Fruit fly (Drosophila melanogaster) whole organism, embryonic: ENCODE data around the gene Gyc88E.

Experiments
- Abd-B ChIP-seq: fragments of 200-800 bp; sonication (Bioruptor generic); optimal IDR thresholded peaks from 2 replicates; lab custom pipeline; 2018; ENCODE audit warnings: missing biosample characterization, mild to moderate bottlenecking, missing genetic modification characterization, moderate library complexity
- Ada2b ChIP-seq: fragments of 200-800 bp; sonication (Bioruptor generic); IDR thresholded peaks from 2 replicates; pipeline ENCODE4 v1.3.6; 2022; ENCODE audit warnings: missing biosample characterization, missing genetic modification characterization
- Atf-2 ChIP-seq: fragments of 200-800 bp; sonication (Bioruptor generic); optimal IDR thresholded peaks from 2 replicates; lab custom pipeline; 2016; ENCODE audit warnings: missing biosample characterization, missing genetic modification characterization
- Atf3 ChIP-seq: fragments of 200-800 bp; sonication (Bioruptor generic); optimal IDR thresholded peaks from 3 replicates; lab custom pipeline; 2016; ENCODE audit warnings: missing biosample characterization, missing genetic modification characterization
- CG12769 ChIP-seq: fragments of 200-800 bp; sonication (Bioruptor generic); optimal IDR thresholded peaks from 2 replicates; lab custom pipeline; 2019; ENCODE audit warnings: missing biosample characterization, mild to moderate bottlenecking, missing genetic modification characterization, moderate library complexity
- CG13624 ChIP-seq: fragments of 200-800 bp; sonication (Bioruptor generic); optimal IDR thresholded peaks from 2 replicates; lab custom pipeline; 2016; ENCODE audit warnings: missing biosample characterization, missing genetic modification characterization
- CG13894 ChIP-seq: fragments of 200-800 bp; sonication (Bioruptor generic); optimal IDR thresholded peaks from 3 replicates; lab custom pipeline; 2018; ENCODE audit warnings: missing biosample characterization, mild to moderate bottlenecking, missing genetic modification characterization, moderate library complexity
- CG1602 ChIP-seq: fragments of 200-800 bp; sonication (Bioruptor generic); optimal IDR thresholded peaks from 3 replicates; lab custom pipeline; 2016; ENCODE audit warnings: missing biosample characterization, missing genetic modification characterization
- CG17802 ChIP-seq: fragments of 200-800 bp; sonication (Bioruptor generic); optimal IDR thresholded peaks from 2 replicates; lab custom pipeline; 2018; ENCODE audit warnings: missing biosample characterization, mild to moderate bottlenecking, missing genetic modification characterization, moderate library complexity
- CG32532 ChIP-seq: fragments of 200-800 bp; sonication (Bioruptor generic); IDR thresholded peaks from 2 replicates; pipeline ENCODE4 v1.3.6; 2022; ENCODE audit warnings: missing biosample characterization, missing genetic modification characterization
- CG4360 ChIP-seq: fragments of 200-800 bp; sonication (Bioruptor generic); IDR thresholded peaks from 2 replicates; pipeline ENCODE4 v1.3.6; 2022; ENCODE audit warnings: missing biosample characterization, missing genetic modification characterization
- CG4707 ChIP-seq: fragments of 200-800 bp; sonication (Bioruptor generic); optimal IDR thresholded peaks from 2 replicates; lab custom pipeline; 2018; ENCODE audit warnings: missing biosample characterization, mild to moderate bottlenecking, missing genetic modification characterization, moderate library complexity
- CG5953 ChIP-seq: fragments of 200-800 bp; sonication (Bioruptor generic); IDR thresholded peaks from 2 replicates; pipeline ENCODE4 v1.3.6; 2022; ENCODE audit warnings: missing biosample characterization, missing genetic modification characterization
- CG6175 ChIP-seq: fragments of 200-800 bp; sonication (Bioruptor generic); IDR thresholded peaks from 3 replicates; pipeline ENCODE4 v1.3.6; 2022; ENCODE audit warnings: missing biosample characterization, missing genetic modification characterization
- CG6813 ChIP-seq: fragments of 200-800 bp; sonication (Bioruptor generic); optimal IDR thresholded peaks from 2 replicates; lab custom pipeline; 2017; ENCODE audit warnings: missing biosample characterization, missing genetic modification characterization, mild to moderate bottlenecking, moderate library complexity, missing genetic modification reagents
- CG7271 ChIP-seq: fragments of 200-800 bp; sonication (Bioruptor generic); optimal IDR thresholded peaks from 2 replicates; lab custom pipeline; 2018; ENCODE audit warnings: missing biosample characterization, mild to moderate bottlenecking, missing genetic modification characterization, moderate library complexity
- Drgx ChIP-seq: fragments of 200-800 bp; sonication (Bioruptor generic); IDR thresholded peaks from 2 replicates; pipeline ENCODE4 v1.3.6; 2022; ENCODE audit warnings: missing biosample characterization, missing genetic modification characterization
- Hand ChIP-seq: fragments of 200-800 bp; sonication (Bioruptor generic); optimal IDR thresholded peaks from 2 replicates; lab custom pipeline; 2017; ENCODE audit warnings: mild to moderate bottlenecking, missing biosample characterization, missing genetic modification reagents, missing genetic modification characterization
- Hr51 ChIP-seq, 2 experiments: fragments of 200-800 bp; sonication (Bioruptor generic); optimal IDR thresholded peaks; 2 replicates in 1 of 2; 3 replicates in 1 of 2; lab custom pipeline; 2016 to 2018; ENCODE audit warnings: missing biosample characterization in 2 of 2, missing genetic modification characterization in 2 of 2, mild to moderate bottlenecking in 1 of 2, moderate library complexity in 1 of 2
- Meics ChIP-seq: fragments of 200-800 bp; sonication (Bioruptor generic); optimal IDR thresholded peaks from 2 replicates; lab custom pipeline; 2017; ENCODE audit warnings: missing biosample characterization, mild to moderate bottlenecking, missing genetic modification characterization
- Neu2 ChIP-seq: fragments of 200-800 bp; sonication (Bioruptor generic); optimal IDR thresholded peaks from 3 replicates; lab custom pipeline; 2016; ENCODE audit warnings: missing biosample characterization, missing genetic modification characterization, borderline replicate concordance
- Stat92E ChIP-seq, 3 experiments: fragments of >200 bp in 2 of 3; fragments of 200-800 bp in 1 of 3; sonication (Bioruptor generic) in 1 of 3; optimal IDR thresholded peaks; 2 replicates each; lab custom pipeline; 2017 to 2019; ENCODE audit warnings: missing biosample characterization in 3 of 3, missing genetic modification characterization in 3 of 3, mild to moderate bottlenecking in 1 of 3, moderate library complexity in 1 of 3
- al ChIP-seq: fragments of 200-800 bp; sonication (Bioruptor generic); IDR thresholded peaks from 2 replicates; pipeline ENCODE4 v1.3.6; 2022; ENCODE audit warnings: missing biosample characterization, missing genetic modification characterization
- aop ChIP-seq: fragments of 200-800 bp; sonication (Bioruptor generic); IDR thresholded peaks from 2 replicates; pipeline ENCODE4 v1.3.6; 2022; ENCODE audit warnings: missing biosample characterization, missing genetic modification characterization
- ara ChIP-seq: fragments of 200-800 bp; sonication (Bioruptor generic); IDR thresholded peaks from 2 replicates; pipeline ENCODE4 v1.3.6; 2022; ENCODE audit warnings: missing biosample characterization, missing genetic modification characterization
- bowl ChIP-seq: fragments of 200-800 bp; sonication (Bioruptor generic); IDR thresholded peaks from 2 replicates; pipeline ENCODE4 v1.3.6; 2022; ENCODE audit warnings: missing biosample characterization, missing genetic modification characterization
- chinmo ChIP-seq: fragments of 200-800 bp; sonication (Bioruptor generic); IDR thresholded peaks from 4 replicates; pipeline ENCODE4 v1.3.6; 2022; ENCODE audit warnings: missing biosample characterization, missing genetic modification characterization; ENCODE audit not compliant: partially characterized antibody
- ci ChIP-seq: fragments of 200-800 bp; sonication (Bioruptor generic); IDR thresholded peaks from 3 replicates; pipeline ENCODE4 v1.3.6; 2022; ENCODE audit warnings: missing biosample characterization, missing genetic modification characterization
- croc ChIP-seq: fragments of 200-800 bp; sonication (Bioruptor generic); conservative IDR thresholded peaks from 3 replicates; pipeline ENCODE4 v1.3.6; 2022; ENCODE audit warnings: missing biosample characterization, missing genetic modification characterization
- crp ChIP-seq, 2 experiments: fragments of 200-800 bp; sonication (Bioruptor generic); optimal IDR thresholded peaks; 2 replicates in 1 of 2; 3 replicates in 1 of 2; lab custom pipeline; 2017; ENCODE audit warnings: missing biosample characterization in 2 of 2, missing genetic modification characterization in 2 of 2, mild to moderate bottlenecking in 1 of 2, moderate library complexity in 1 of 2
- gcm2 ChIP-seq: fragments of 200-800 bp; sonication (Bioruptor generic); optimal IDR thresholded peaks from 2 replicates; lab custom pipeline; 2016; ENCODE audit warnings: missing biosample characterization, missing genetic modification characterization
- gsb ChIP-seq: fragments of 200-800 bp; sonication (Bioruptor generic); IDR thresholded peaks from 2 replicates; pipeline ENCODE4 v1.3.6; 2022; ENCODE audit warnings: missing biosample characterization, missing genetic modification characterization
- h ChIP-seq: fragments of >200 bp; optimal IDR thresholded peaks from 2 replicates; lab custom pipeline; 2017
- hkb ChIP-seq, 2 experiments: fragments of 200-800 bp in 1 of 2; fragments of >200 bp in 1 of 2; sonication (Bioruptor generic) in 1 of 2; IDR thresholded peaks in 1 of 2; optimal IDR thresholded peaks in 1 of 2; 2 replicates each; pipeline versions ENCODE4 v1.3.6 to Lab custom; 2017 to 2022; ENCODE audit warnings: missing biosample characterization in 1 of 2, missing genetic modification characterization in 1 of 2
- lab ChIP-seq: fragments of 200-800 bp; sonication (Bioruptor generic); optimal IDR thresholded peaks from 3 replicates; lab custom pipeline; 2017; ENCODE audit warnings: missing biosample characterization, missing genetic modification characterization, mild to moderate bottlenecking, moderate library complexity, missing genetic modification reagents
- lov ChIP-seq, 2 experiments: fragments of 200-800 bp in 1 of 2; fragments of >200 bp in 1 of 2; sonication (Bioruptor generic) in 1 of 2; IDR thresholded peaks in 1 of 2; optimal IDR thresholded peaks in 1 of 2; 2 replicates in 1 of 2; 3 replicates in 1 of 2; pipeline versions ENCODE4 v1.3.6 to Lab custom; 2017 to 2022; ENCODE audit warnings: missing biosample characterization in 1 of 2, missing genetic modification characterization in 1 of 2
- nerfin-1 ChIP-seq: fragments of 200-800 bp; sonication (Bioruptor generic); optimal IDR thresholded peaks from 3 replicates; lab custom pipeline; 2019; ENCODE audit warnings: missing biosample characterization, mild to moderate bottlenecking, missing genetic modification characterization, moderate library complexity
- prd ChIP-seq, 3 experiments: fragments of >200 bp in 2 of 3; fragments of 200-800 bp in 1 of 3; sonication (Bioruptor generic) in 1 of 3; optimal IDR thresholded peaks in 2 of 3; IDR thresholded peaks in 1 of 3; 2 replicates in 2 of 3; 3 replicates in 1 of 3; pipeline versions ENCODE4 v1.3.6 to Lab custom; 2017 to 2022; ENCODE audit warnings: missing biosample characterization in 1 of 3, missing genetic modification characterization in 1 of 3
- scrt ChIP-seq: fragments of 200-800 bp; sonication (Bioruptor generic); optimal IDR thresholded peaks from 2 replicates; lab custom pipeline; 2018; ENCODE audit warnings: missing biosample characterization, mild to moderate bottlenecking, missing genetic modification characterization, moderate library complexity
- sd ChIP-seq: fragments of 200-800 bp; sonication (Bioruptor generic); optimal IDR thresholded peaks from 3 replicates; lab custom pipeline; 2018; ENCODE audit warnings: missing biosample characterization, mild to moderate bottlenecking, missing genetic modification characterization, moderate library complexity
- sr ChIP-seq: fragments of 200-800 bp; sonication (Bioruptor generic); IDR thresholded peaks from 3 replicates; pipeline ENCODE4 v1.3.6; 2022; ENCODE audit warnings: missing biosample characterization, missing genetic modification characterization
- stc ChIP-seq: fragments of 200-800 bp; sonication (Bioruptor generic); IDR thresholded peaks from 2 replicates; pipeline ENCODE4 v1.3.6; 2022; ENCODE audit warnings: missing biosample characterization, missing genetic modification characterization
- wdn ChIP-seq: fragments of 200-800 bp; sonication (Bioruptor generic); IDR thresholded peaks from 2 replicates; pipeline ENCODE4 v1.3.6; 2022; ENCODE audit warnings: missing biosample characterization, missing genetic modification characterization
- wek ChIP-seq: fragments of 200-800 bp; sonication (Bioruptor generic); optimal IDR thresholded peaks from 3 replicates; lab custom pipeline; 2018; ENCODE audit warnings: missing biosample characterization, mild to moderate bottlenecking, missing genetic modification characterization, moderate library complexity
- yki ChIP-seq: fragments of >200 bp; optimal IDR thresholded peaks from 3 replicates; lab custom pipeline; 2018

Gyc88E gene

DNA sequence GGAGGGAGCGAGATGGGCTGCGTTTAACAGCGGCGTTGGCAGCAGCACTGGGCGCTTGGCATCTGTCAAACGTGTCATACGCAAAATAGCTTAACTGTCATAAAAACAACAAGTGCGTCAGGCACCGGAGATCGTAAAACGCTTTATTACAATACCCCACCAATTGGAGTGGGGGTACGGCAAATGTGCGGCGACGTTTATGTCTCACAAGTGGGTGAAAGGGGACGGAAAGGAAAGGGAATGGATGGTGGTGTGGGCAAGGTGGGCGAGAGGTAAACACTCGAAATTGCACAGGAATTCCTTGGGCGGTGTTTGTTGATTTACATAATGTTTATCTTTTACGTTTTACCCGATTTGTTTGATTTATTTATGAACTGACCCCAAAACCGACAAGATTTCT is 20.2 kb upstream of the Gyc88E start (continued):
- TF ChIP-seq CG1602 (no peak), ci (0 out of 3 replicates have a peak, but pooled peaks have one; percentile 26), Atf3 (GFP tag; lab: Kevin White, UChicago) (no peak), croc (GFP tag; lab: Robert Waterston, UW) (no peak), bowl (GFP tag; lab: Robert Waterston, UW) (0 out of 2 replicates have a peak, but pooled peaks have one; percentile 14), wdn (GFP tag; lab: Robert Waterston, UW) (no peak), sd (peak; percentile 67), CG17802 (tag; lab: Kevin White, UChicago) (no peak), chinmo (GFP tag; lab: Robert Waterston, UW) (0 out of 4 replicates have a peak, but pooled peaks have one; percentile 56), aop (GFP tag; lab: Robert Waterston, UW) (no peak), nerfin-1 (no peak), ara (GFP tag; lab: Robert Waterston, UW) (no peak), Ada2b (GFP tag; lab: Robert Waterston, UW) (no peak), Hr51 (GFP tag; optimal IDR thresholded peaks at IDR 0.05; lab: Kevin White, UChicago) (no peak), gcm2 (GFP tag; lab: Kevin White, UChicago) (no peak), prd (optimal IDR thresholded peaks at IDR 0.05; lab: Kevin White, UChicago) (no peak), prd (GFP tag; IDR thresholded peaks at IDR 0.05; lab: Robert Waterston, UW) (no peak), al (GFP tag; lab: Robert Waterston, UW) (no peak), h (lab: Kevin White, UChicago) (no peak), crp (GFP tag; optimal IDR thresholded peaks at IDR 0.05; lab: Kevin White, UChicago) (no peak), wek (no peak), CG13894 (tag; lab: Kevin White, UChicago) (peak; percentile 6), lab (GFP tag; lab: Kevin White, UChicago) (no peak), CG12769 (tag; lab: Kevin White, UChicago) (peak; percentile 41), Neu2 (GFP tag; lab: Kevin White, UChicago) (no peak), yki (lab: Kevin White, UChicago) (no peak), CG5953 (GFP tag; lab: Robert Waterston, UW) (0 out of 2 replicates have a peak, but pooled peaks have one; percentile 6), hkb (optimal IDR thresholded peaks at IDR 0.05; lab: Kevin White, UChicago) (no peak), hkb (GFP tag; IDR thresholded peaks at IDR 0.05; lab: Robert Waterston, UW) (no peak), CG4707 (GFP tag; lab: Kevin White, UChicago) (no peak), CG13624 (GFP tag; lab: Kevin White, UChicago) (no peak), Atf-2 (GFP tag; lab: Kevin White, UChicago) (no peak), CG4360 (no peak), gsb (GFP tag; lab: Robert Waterston, UW) (no peak), Stat92E (GFP tag; optimal IDR thresholded peaks at IDR 0.05; lab: Kevin White, UChicago) (no peak), stc (GFP tag; lab: Robert Waterston, UW) (no peak), Drgx (GFP tag; lab: Robert Waterston, UW) (no peak), Abd-B (GFP tag; lab: Kevin White, UChicago) (peak; percentile 7), CG7271 (tag; lab: Kevin White, UChicago) (no peak), scrt (GFP tag; lab: Kevin White, UChicago) (peak; percentile 16), Hand (GFP tag; lab: Kevin White, UChicago) (no peak), CG6813 (GFP tag; lab: Kevin White, UChicago) (no peak), lov (optimal IDR thresholded peaks at IDR 0.05; lab: Kevin White, UChicago) (no peak), lov (GFP tag; IDR thresholded peaks at IDR 0.05; lab: Robert Waterston, UW) (0 out of 3 replicates have a peak, but pooled peaks have one; percentile 41), sr (GFP tag; lab: Robert Waterston, UW) (peak; percentile 57; the same call in 2 of the 3 replicates), CG32532 (0 out of 2 replicates have a peak, but pooled peaks have one; percentile 7), Meics (GFP tag; lab: Kevin White, UChicago) (no peak), CG6175 (GFP tag; lab: Robert Waterston, UW) (0 out of 3 replicates have a peak, but pooled peaks have one; percentile 36)
